Fruit fly (Drosophila melanogaster) whole organism, adult: ENCODE measurements around the gene CG14042.

ENCODE experiments used
- CG1620 ChIP-seq: fragments of 200-800 bp; sonication (Bioruptor generic); optimal IDR thresholded peaks from 2 replicates; lab custom pipeline; 2016; ENCODE audit warnings: missing biosample characterization, missing genetic modification characterization
- CG33017 ChIP-seq: fragments of 200-800 bp; sonication (Bioruptor generic); optimal IDR thresholded peaks from 2 replicates; lab custom pipeline; 2018; ENCODE audit warnings: missing biosample characterization, mild to moderate bottlenecking, missing genetic modification characterization, moderate library complexity
- cic ChIP-seq: fragments of 200-800 bp; sonication (Bioruptor generic); optimal IDR thresholded peaks from 2 replicates; lab custom pipeline; 2017; ENCODE audit warnings: missing biosample characterization, mild to moderate bottlenecking, missing genetic modification characterization, moderate library complexity
- kay ChIP-seq: fragments of 200-800 bp; sonication (Bioruptor generic); peaks from one replicate; lab custom pipeline; 2016; ENCODE audit warnings: missing biosample characterization, missing genetic modification characterization, borderline replicate concordance
- toe ChIP-seq: fragments of 200-800 bp; sonication (Bioruptor generic); optimal IDR thresholded peaks from 2 replicates; lab custom pipeline; 2016; ENCODE audit warnings: missing biosample characterization, missing genetic modification characterization

DNA sequence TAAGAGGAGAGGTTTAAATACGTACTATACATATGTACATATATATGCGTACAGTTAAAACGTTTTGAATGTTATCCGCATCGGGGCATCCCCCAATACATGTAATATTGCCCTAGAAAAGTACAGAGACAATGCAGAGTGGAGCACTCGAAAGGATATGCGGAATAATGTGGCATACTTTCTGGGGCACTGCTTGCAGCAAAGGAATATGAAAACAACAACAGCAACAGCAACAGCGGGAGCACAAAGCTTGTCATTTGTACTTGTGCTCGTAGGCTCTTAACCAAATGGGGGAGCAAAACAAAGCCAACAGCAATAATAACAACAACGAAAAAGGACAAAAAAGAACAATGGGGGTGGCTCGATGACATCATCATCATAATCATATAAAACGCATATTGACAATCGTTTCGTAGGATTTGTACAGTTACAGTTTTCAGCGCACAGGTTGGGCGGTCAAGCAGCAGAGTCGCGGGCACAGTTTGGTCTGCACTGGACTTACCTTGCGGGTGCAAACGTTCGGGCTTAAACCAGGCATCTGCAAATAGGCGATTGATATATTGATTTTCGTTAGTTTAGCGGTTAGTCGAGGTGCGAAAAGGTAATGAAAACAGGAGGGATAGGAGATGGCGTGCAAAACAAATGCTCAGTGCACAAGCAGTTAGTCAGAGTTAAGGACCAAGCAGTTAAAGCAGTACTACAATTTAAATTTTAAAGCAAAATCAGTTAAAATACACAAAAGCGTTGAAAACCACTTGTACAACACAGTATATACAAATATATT is 33.6 kb upstream of the CG14042 start:
- TF ChIP-seq kay (GFP tag; lab: Kevin White, UChicago): no peak
- TF ChIP-seq toe (GFP tag; lab: Kevin White, UChicago): no peak
- no peak for TF ChIP-seq CG33017 (tag; lab: Kevin White, UChicago)
- TF ChIP-seq cic (GFP tag; lab: Kevin White, UChicago): no peak
- no peak for TF ChIP-seq CG1620 (GFP tag; lab: Kevin White, UChicago)
